Fruit fly (Drosophila melanogaster): ENCODE measurements around the gene Ac76E.

- no peak for TF ChIP-seq dsx (GFP tag; optimal IDR thresholded peaks at IDR 0.05; ENCODE audit: poor library complexity, severe bottlenecking)
- no peak for TF ChIP-seq vri (GFP tag; optimal IDR thresholded peaks at IDR 0.05)
- no peak for TF ChIP-seq CG10631 (GFP tag; optimal IDR thresholded peaks at IDR 0.05)
- no peak for TF ChIP-seq CG7368 (GFP tag; optimal IDR thresholded peaks at IDR 0.05)
- TF ChIP-seq achi (GFP tag; optimal IDR thresholded peaks at IDR 0.05), result no peak
- TF ChIP-seq Sox15 (GFP tag; optimal IDR thresholded peaks at IDR 0.05), result no peak
- TF ChIP-seq Met (GFP tag; optimal IDR thresholded peaks at IDR 0.05), result no peak
- no peak for TF ChIP-seq CG8119 (GFP tag; IDR thresholded peaks at IDR 0.05)
- TF ChIP-seq CG4318 (GFP tag; optimal IDR thresholded peaks at IDR 0.05), result no peak
- TF ChIP-seq CG9139 (GFP tag; optimal IDR thresholded peaks at IDR 0.05), result no peak
- TF ChIP-seq Hr4 (GFP tag; optimal IDR thresholded peaks at IDR 0.05), result no peak
- TF ChIP-seq CG6276 (GFP tag; optimal IDR thresholded peaks at IDR 0.05), result no peak
- TF ChIP-seq Eip78C (GFP tag), result no peak
- TF ChIP-seq Hr39 (GFP tag; optimal IDR thresholded peaks at IDR 0.05), result no peak
These were observed 15.3 kb downstream of the Ac76E start, which contains the start of gene CG42654 for dm6 chr3L:19954426-19954825.

Data from whole organism, prepupa.